Fruit fly (Drosophila melanogaster): ENCODE measurements around the gene CG4194.
A peak's percentile ranks its signal among the peaks of the same experiment; 100 is the strongest.

CG4194 gene

DNA sequence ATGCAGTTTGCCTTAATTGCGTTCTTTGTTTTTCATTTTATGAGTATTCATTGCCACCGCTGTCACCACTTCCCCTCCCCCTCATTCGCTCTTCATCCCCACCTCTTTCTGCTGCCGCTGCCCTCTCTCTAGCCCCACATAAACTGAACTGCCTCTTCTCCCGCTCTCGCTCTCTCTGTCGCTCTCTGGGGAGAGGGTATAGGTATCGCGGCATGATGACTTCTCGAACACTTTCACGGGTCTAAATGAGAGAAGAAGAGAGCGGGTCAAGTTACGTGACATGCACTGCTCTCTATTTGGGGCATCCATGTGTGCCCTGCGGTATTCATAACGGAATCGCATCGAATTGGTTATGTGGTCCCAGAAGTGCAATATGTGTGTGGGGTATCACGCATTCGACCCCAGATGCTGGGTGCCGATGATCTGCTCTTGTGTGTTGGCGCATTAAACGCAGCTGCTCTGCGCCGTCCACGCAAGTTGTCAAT, 15.3 kb downstream of the CG4194 start (continued):
- TF ChIP-seq CG1233 (GFP tag; optimal IDR thresholded peaks at IDR 0.05) (peak; percentile 58), Nf-YB (GFP tag; optimal IDR thresholded peaks at IDR 0.05) (peak; percentile 67), CG8359 (GFP tag; optimal IDR thresholded peaks at IDR 0.05; ENCODE audit: borderline replicate concordance) (peak; percentile 34), CG10654 (GFP tag; optimal IDR thresholded peaks at IDR 0.05) (peak; percentile 63), CG3847 (GFP tag; IDR thresholded peaks at IDR 0.05) (peak; percentile 74), ftz-f1 (GFP tag; optimal IDR thresholded peaks at IDR 0.05) (peak; percentile 30), H2.0 (GFP tag; IDR thresholded peaks at IDR 0.05) (peak; percentile 82), Rx (GFP tag; IDR thresholded peaks at IDR 0.05) (peak; percentile 74), CG11696 (GFP tag; IDR thresholded peaks at IDR 0.05) (peak; percentile 69; the same call in 1 of the 2 replicates), CG11560 (tag; IDR thresholded peaks at IDR 0.05) (peak; percentile 74; the same call in 2 of the 3 replicates), CG9932 (GFP tag; IDR thresholded peaks at IDR 0.05) (peak; percentile 56), CG1603 (tag; optimal IDR thresholded peaks at IDR 0.05) (peak; percentile 94), gem (tag; optimal IDR thresholded peaks at IDR 0.05) (peak; percentile 84), CG4730 (GFP tag; IDR thresholded peaks at IDR 0.05) (peak; percentile 81), dmrt99B (tag; optimal IDR thresholded peaks at IDR 0.05) (peak; percentile 86), bbx (GFP tag; IDR thresholded peaks at IDR 0.05; ENCODE audit: partially characterized antibody) (no peak), Max (GFP tag; optimal IDR thresholded peaks at IDR 0.05) (peak; percentile 72), CG14965 (GFP tag; optimal IDR thresholded peaks at IDR 0.05; ENCODE audit: borderline replicate concordance) (peak; percentile 64), zf30C (GFP tag; optimal IDR thresholded peaks at IDR 0.05) (no peak), kah (GFP tag; optimal IDR thresholded peaks at IDR 0.05) (peak; percentile 61), Gsc (GFP tag; IDR thresholded peaks at IDR 0.05) (peak; percentile 48; the same call in 1 of the 2 replicates), run (tag; optimal IDR thresholded peaks at IDR 0.05) (peak; percentile 68), vfl (GFP tag; optimal IDR thresholded peaks at IDR 0.05) (peak; percentile 17), CG14667 (GFP tag; IDR thresholded peaks at IDR 0.05) (peak; percentile 81), CG12659 (GFP tag; optimal IDR thresholded peaks at IDR 0.05) (peak; percentile 82), mam (GFP tag; optimal IDR thresholded peaks at IDR 0.05) (peak; percentile 84), Ravus (GFP tag; IDR thresholded peaks at IDR 0.05) (peak; percentile 37), CG4820 (GFP tag; optimal IDR thresholded peaks at IDR 0.05) (peak; percentile 78), CG10147 (GFP tag; optimal IDR thresholded peaks at IDR 0.05) (peak; percentile 59), ssp (GFP tag; IDR thresholded peaks at IDR 0.05) (peak; percentile 72), Fer1 (GFP tag; optimal IDR thresholded peaks at IDR 0.05) (peak; percentile 79), Hey (tag; optimal IDR thresholded peaks at IDR 0.05) (no peak), Atf3 (GFP tag; optimal IDR thresholded peaks at IDR 0.05) (peak; percentile 88), CG12744 (GFP tag; optimal IDR thresholded peaks at IDR 0.05) (peak; percentile 71), crol (GFP tag; IDR thresholded peaks at IDR 0.05) (peak; percentile 98), Ets65A (GFP tag) (peak; percentile 97), ci (GFP tag; IDR thresholded peaks at IDR 0.05) (peak; percentile 90), Sox100B (GFP tag; optimal IDR thresholded peaks at IDR 0.05) (peak; percentile 52), grau (tag; optimal IDR thresholded peaks at IDR 0.05) (peak; percentile 74), Six4 (GFP tag; optimal IDR thresholded peaks at IDR 0.05) (peak; percentile 84), CG12155 (GFP tag; optimal IDR thresholded peaks at IDR 0.05) (peak; percentile 63), Optix (GFP tag; IDR thresholded peaks at IDR 0.05) (peak; percentile 90), CG2889 (GFP tag; IDR thresholded peaks at IDR 0.05) (peak; percentile 56; the same call in 1 of the 3 replicates), ase (GFP tag; IDR thresholded peaks at IDR 0.05) (peak; percentile 77), MBD-R2 (GFP tag; IDR thresholded peaks at IDR 0.05) (peak; percentile 41; the same call in 1 of the 2 replicates), Vsx1 (GFP tag; optimal IDR thresholded peaks at IDR 0.05) (peak; percentile 52), CG6272 (GFP tag; IDR thresholded peaks at IDR 0.05) (peak; percentile 68), CG11247 (GFP tag; IDR thresholded peaks at IDR 0.05) (peak; percentile 70), en (GFP tag; optimal IDR thresholded peaks at IDR 0.05) (peak; percentile 62), C15 (GFP tag; IDR thresholded peaks at IDR 0.05) (peak; percentile 57; the same call in 1 of the 3 replicates), CG18619 (GFP tag; optimal IDR thresholded peaks at IDR 0.05) (peak; percentile 76)
